Worm (Caenorhabditis elegans) whole organism, mixed stage, embryonic: ENCODE data around the gene K08F4.5.

Experiments used
- blmp-1 ChIP-seq: fragments of 150-350 bp; optimal IDR thresholded peaks from 2 replicates; lab custom pipeline; 2014; ENCODE audit warnings: missing biosample characterization, missing genetic modification characterization
- ceh-39 ChIP-seq: fragments of 150-350 bp; optimal IDR thresholded peaks from 2 replicates; lab custom pipeline; 2014; ENCODE audit warnings: missing biosample characterization, missing genetic modification characterization
- ceh-43 ChIP-seq: fragments of 200-800 bp; sonication (Bioruptor generic); optimal IDR thresholded peaks from 2 replicates; lab custom pipeline; 2018; ENCODE audit warnings: mild to moderate bottlenecking, missing genetic modification characterization, moderate library complexity, missing compliant biosample characterization
- ces-1 ChIP-seq: fragments of 150-350 bp; optimal IDR thresholded peaks from 2 replicates; lab custom pipeline; 2014; ENCODE audit warnings: missing biosample characterization, missing genetic modification reagents, missing genetic modification characterization
- lsy-2 ChIP-seq: fragments of 150-350 bp; optimal IDR thresholded peaks from 2 replicates; lab custom pipeline; 2014; ENCODE audit warnings: missing biosample characterization, missing genetic modification characterization
- mep-1 ChIP-seq: fragments of 150-350 bp; optimal IDR thresholded peaks from 2 replicates; lab custom pipeline; 2017; ENCODE audit warnings: missing biosample characterization, missing genetic modification reagents, missing genetic modification characterization, inconsistent platforms
- nhr-237 ChIP-seq: fragments of 150-350 bp; optimal IDR thresholded peaks from 2 replicates; lab custom pipeline; 2014; ENCODE audit warnings: missing biosample characterization, missing genetic modification characterization
- nhr-76 ChIP-seq: sonication (generic microtip); optimal IDR thresholded peaks from 2 replicates; lab custom pipeline; 2017; ENCODE audit warnings: missing biosample characterization, missing genetic modification characterization
- pha-4 ChIP-seq: fragments of 150-350 bp; optimal IDR thresholded peaks from 2 replicates; lab custom pipeline; 2018; ENCODE audit warnings: missing biosample characterization, missing genetic modification reagents, missing genetic modification characterization
- unc-120 ChIP-seq: sonication (generic microtip); optimal IDR thresholded peaks from 2 replicates; lab custom pipeline; 2017; ENCODE audit warnings: missing genetic modification characterization, missing compliant biosample characterization; ENCODE audit not compliant: poor library complexity, severe bottlenecking
- unc-62 ChIP-seq: fragments of 150-350 bp; optimal IDR thresholded peaks from 2 replicates; lab custom pipeline; 2014; ENCODE audit warnings: missing biosample characterization, missing genetic modification reagents, missing genetic modification characterization

The K08F4.5 gene

ce11 chrIV:10089777-10090176 lies 45.9 kb downstream of the K08F4.5 start, which contains the start of gene ttr-39:
Gene ttr-39, minus strand, starts transcription at chrIV:10089877.
- TF ChIP-seq blmp-1 (tag; lab: Kevin White, UChicago) = peak; percentile 90
- TF ChIP-seq ceh-43 = no peak
- TF ChIP-seq, all 35 proteins: peak for 1

ce11 chrIV:10085401-10086187 lies 50.1 kb downstream of the K08F4.5 start, which contains the start of the genes col-2 and ndc-80:
Gene col-2, minus strand, starts transcription at chrIV:10085451.
Gene ndc-80, plus strand, starts transcription at chrIV:10086137.
- TF ChIP-seq unc-62 (peak; percentile 20), mep-1 (no peak), ceh-39 (tag; lab: Kevin White, UChicago) (peak; percentile 88), lsy-2 (tag; lab: Kevin White, UChicago) (peak; percentile 75), nhr-76 (tag; lab: Kevin White, UChicago) (no peak), pha-4 (tag; lab: Kevin White, UChicago) (peak; percentile 44), unc-120 (tag; lab: Kevin White, UChicago) (peak; percentile 78), ces-1 (peak; percentile 60), nhr-237 (tag; lab: Kevin White, UChicago) (peak; percentile 65)
